Worm (Caenorhabditis elegans) whole organism, early embryonic: Measurements from ENCODE around the gene F58D12.3.
A peak's percentile ranks its signal among the peaks of the same experiment; 100 is the strongest.
"Not testable (repeated sequence)": the region's sequence is repeated elsewhere in the genome, so short reads cannot be mapped to it uniquely, and the experiment has no call there.

ENCODE experiments used
- B0310.2 ChIP-seq: sonication (generic microtip); optimal IDR thresholded peaks from 2 replicates; lab custom pipeline; 2016; ENCODE audit warnings: mild to moderate bottlenecking, missing genetic modification characterization, missing compliant biosample characterization
- F13C5.2 ChIP-seq: sonication (generic microtip); optimal IDR thresholded peaks from 2 replicates; lab custom pipeline; 2017; ENCODE audit warnings: mild to moderate bottlenecking, missing genetic modification characterization, inconsistent platforms, missing compliant biosample characterization
- aly-1 ChIP-seq: sonication (generic microtip); optimal IDR thresholded peaks from 2 replicates; lab custom pipeline; 2016; ENCODE audit warnings: missing genetic modification characterization, missing compliant biosample characterization
- ama-1 ChIP-seq: fragments of 150-350 bp; optimal IDR thresholded peaks from 2 replicates; lab custom pipeline; 2014
- ceh-13 ChIP-seq: fragments of 200-800 bp; sonication (Bioruptor generic); optimal IDR thresholded peaks from 2 replicates; lab custom pipeline; 2018; ENCODE audit warnings: mild to moderate bottlenecking, missing genetic modification characterization, missing compliant biosample characterization
- ceh-36 ChIP-seq: sonication (generic microtip); optimal IDR thresholded peaks from 2 replicates; lab custom pipeline; 2016; ENCODE audit warnings: missing genetic modification characterization, inconsistent platforms, missing compliant biosample characterization
- ets-7 ChIP-seq: sonication (generic microtip); optimal IDR thresholded peaks from 2 replicates; lab custom pipeline; 2016; ENCODE audit warnings: missing genotype, missing genetic modification characterization, missing compliant biosample characterization
- flt-1 ChIP-seq: fragments of 200-800 bp; sonication (Bioruptor generic); IDR thresholded peaks from 2 replicates; pipeline ENCODE4 v1.3.6; 2022; ENCODE audit warnings: missing genetic modification characterization, missing compliant biosample characterization
- hmbx-1 ChIP-seq: sonication (generic microtip); optimal IDR thresholded peaks from 2 replicates; lab custom pipeline; 2016; ENCODE audit warnings: mild to moderate bottlenecking, missing genetic modification characterization, missing compliant biosample characterization
- hmg-4 ChIP-seq: fragments of 200-800 bp; sonication (Bioruptor generic); optimal IDR thresholded peaks from 2 replicates; lab custom pipeline; 2018; ENCODE audit warnings: mild to moderate bottlenecking, missing genetic modification characterization, missing compliant biosample characterization
- hnd-1 ChIP-seq: sonication (generic microtip); optimal IDR thresholded peaks from 2 replicates; lab custom pipeline; 2016; ENCODE audit warnings: missing genetic modification characterization, missing compliant biosample characterization
- pes-1 ChIP-seq: fragments of 200-800 bp; sonication (Bioruptor generic); IDR thresholded peaks from 2 replicates; pipeline ENCODE4 v1.3.6; 2022; ENCODE audit warnings: missing genetic modification reagents, missing genetic modification characterization, missing compliant biosample characterization
- scrt-1 ChIP-seq: fragments of 200-800 bp; sonication (Bioruptor generic); IDR thresholded peaks from 2 replicates; pipeline ENCODE4 v1.3.6; 2022; ENCODE audit warnings: missing genetic modification characterization, missing compliant biosample characterization
- sea-1 ChIP-seq: fragments of 200-800 bp; sonication (Bioruptor generic); conservative IDR thresholded peaks from 2 replicates; pipeline ENCODE4 v1.3.6; 2022; ENCODE audit warnings: missing genetic modification characterization, missing compliant biosample characterization
- tbx-11 ChIP-seq: fragments of 200-800 bp; sonication (Bioruptor generic); IDR thresholded peaks from 2 replicates; pipeline ENCODE4 v1.3.6; 2022; ENCODE audit warnings: missing genetic modification characterization, missing compliant biosample characterization
- tbx-37 ChIP-seq: fragments of 200-800 bp; sonication (Bioruptor generic); conservative IDR thresholded peaks from 2 replicates; pipeline ENCODE4 v1.3.6; 2022; ENCODE audit warnings: missing genetic modification reagents, missing genetic modification characterization, missing compliant biosample characterization
- tra-4 ChIP-seq: sonication (generic microtip); optimal IDR thresholded peaks from 2 replicates; lab custom pipeline; 2017; ENCODE audit warnings: missing genetic modification characterization, missing compliant biosample characterization

F58D12.3 gene

DNA sequence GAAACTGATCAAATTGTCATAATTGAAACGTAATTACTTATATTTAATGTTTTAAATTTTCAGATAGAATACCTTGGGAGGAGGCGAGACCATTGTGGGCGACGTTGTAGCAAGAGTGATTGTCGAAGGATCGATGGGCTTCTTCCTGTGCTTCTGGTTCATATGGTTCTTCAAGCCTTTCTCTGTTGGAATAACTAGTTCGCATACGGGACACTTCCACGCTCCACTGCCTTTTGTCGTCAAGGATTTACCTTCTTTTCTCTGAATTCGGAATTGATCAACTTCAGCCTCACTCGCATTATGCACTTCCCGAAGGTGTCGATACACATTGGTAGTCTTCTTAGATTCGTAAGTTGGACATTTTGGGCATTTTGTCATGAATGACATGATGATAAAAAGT lies 8.4 kb upstream of the F58D12.3 start, which contains the start of gene F58D12.1:
F58D12.1 (plus strand) TSS at position 301 of the 400 bp plus-strand sequence.
- not testable (repeated sequence) for TF ChIP-seq tbx-11 (GFP tag; lab: Robert Waterston, UW); flt-1 (GFP tag; lab: Robert Waterston, UW); ets-7

DNA sequence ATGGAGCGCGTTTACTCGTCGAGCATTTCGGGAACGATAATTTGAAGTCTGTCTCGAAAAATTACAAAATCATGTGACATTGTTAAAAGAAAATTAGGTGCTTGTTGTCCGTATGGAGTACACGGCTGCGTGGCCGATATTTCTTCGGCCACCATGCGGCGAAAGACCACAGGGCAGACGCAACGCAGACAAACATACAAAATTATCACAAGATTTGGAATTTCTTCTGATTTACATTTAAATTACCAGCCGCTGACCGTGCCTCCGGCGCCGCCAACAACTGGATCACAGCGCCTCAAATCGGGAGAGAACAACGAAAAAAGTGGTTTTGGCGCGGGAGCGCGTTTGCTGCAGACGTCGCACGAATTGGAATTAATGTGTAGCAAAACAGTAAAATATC lies 2.5 kb upstream of the F58D12.3 start:
- TF ChIP-seq tbx-11 (GFP tag; lab: Robert Waterston, UW) = 0 out of 2 replicates have a peak, but pooled peaks have one; percentile 28
- TF ChIP-seq tbx-37 = peak; percentile 87
- 0 out of 2 replicates have a peak, but pooled peaks have one; percentile 53 for TF ChIP-seq scrt-1 (GFP tag; lab: Robert Waterston, UW)
- peak; percentile 35 for TF ChIP-seq ets-7
- peak; percentile 53; the same call in 1 of the 2 replicates for TF ChIP-seq flt-1 (GFP tag; lab: Robert Waterston, UW)
- TF ChIP-seq pes-1 (GFP tag; lab: Robert Waterston, UW) = peak; percentile 76; the same call in 1 of the 2 replicates

DNA sequence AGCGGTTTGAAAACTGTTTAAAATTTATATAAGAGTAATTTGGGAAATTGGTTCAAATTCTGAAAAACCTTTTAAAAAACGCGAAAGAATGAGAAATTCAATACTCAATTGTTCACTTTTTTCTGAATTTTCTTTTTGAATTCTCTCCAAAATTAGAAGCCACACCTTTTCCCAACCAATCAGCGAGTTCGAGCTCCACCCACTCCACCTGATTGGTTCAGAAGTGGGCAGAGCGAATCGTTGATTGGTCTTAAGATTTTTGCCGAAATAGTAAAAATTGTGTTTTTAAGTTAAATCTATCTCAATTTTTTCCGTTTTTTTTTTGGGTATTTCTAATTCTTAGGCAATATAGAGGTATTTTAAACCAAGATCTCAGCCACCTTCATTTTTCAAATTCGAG lies 6.3 kb downstream of the F58D12.3 start:
- TF ChIP-seq flt-1 (GFP tag; lab: Robert Waterston, UW) (no peak), pes-1 (GFP tag; lab: Robert Waterston, UW) (no peak), aly-1 (tag; lab: Kevin White, UChicago) (no peak), hnd-1 (tag; lab: Kevin White, UChicago) (no peak), hmbx-1 (tag; lab: Kevin White, UChicago) (no peak), sea-1 (no peak), tbx-11 (GFP tag; lab: Robert Waterston, UW) (no peak), hmg-4 (no peak), ama-1 (lab: Kevin White, UChicago) (no peak), scrt-1 (GFP tag; lab: Robert Waterston, UW) (no peak), B0310.2 (no peak), tra-4 (tag; lab: Kevin White, UChicago) (no peak)

DNA sequence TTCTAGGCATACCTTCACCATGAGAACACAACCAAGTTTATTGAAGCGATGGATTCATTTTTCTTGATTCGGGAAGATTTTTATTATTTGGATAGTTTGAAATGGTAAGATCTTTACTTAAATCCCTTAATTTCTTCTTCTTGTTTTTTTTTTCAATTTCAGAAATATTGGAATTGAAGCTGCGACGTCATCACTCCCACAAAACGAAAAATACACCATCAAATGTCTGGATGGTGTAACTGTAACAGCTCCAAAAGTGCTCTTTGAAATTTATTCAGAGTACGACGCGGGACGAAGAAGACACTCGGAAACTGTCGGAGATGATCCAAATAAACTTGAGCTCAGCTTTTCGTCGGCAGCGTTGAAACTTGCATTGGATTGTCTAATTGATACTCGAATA lies 6.8 kb downstream of the F58D12.3 start, which contains the start of gene D1086.21:
D1086.21 (plus strand) TSS at position 301 of the 400 bp plus-strand sequence.
- TF ChIP-seq hnd-1 (tag; lab: Kevin White, UChicago) (no peak), F13C5.2 (tag; lab: Kevin White, UChicago) (no peak), flt-1 (GFP tag; lab: Robert Waterston, UW) (no peak), ama-1 (lab: Kevin White, UChicago) (no peak), scrt-1 (GFP tag; lab: Robert Waterston, UW) (no peak)

DNA sequence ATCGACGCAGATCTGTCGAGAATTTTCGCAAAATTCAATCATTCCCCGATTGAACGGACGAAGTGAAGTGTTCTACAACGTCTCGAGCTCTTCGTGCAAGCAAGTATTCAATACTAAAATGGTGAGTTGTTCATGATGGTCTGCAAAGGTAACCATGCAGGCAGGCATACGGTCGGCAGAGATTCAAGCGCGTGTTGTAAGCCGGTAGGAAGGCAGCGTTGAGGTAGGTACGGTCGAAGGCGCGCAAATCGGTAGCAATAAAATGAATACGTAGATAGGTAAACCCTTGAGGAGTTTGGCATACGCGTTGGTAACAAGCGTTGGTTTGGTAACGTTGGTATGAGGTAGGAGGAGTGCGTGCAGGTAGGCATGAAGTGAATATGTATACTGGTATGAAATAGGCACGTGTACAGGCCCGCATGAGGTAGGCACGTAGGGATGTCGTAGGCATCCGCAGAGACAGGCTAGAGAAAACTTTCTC lies 10.2 kb downstream of the F58D12.3 start, which contains the start of gene D1086.17:
D1086.17 (plus strand) TSS at position 51 of the 481 bp plus-strand sequence.
- TF ChIP-seq tra-4 (tag; lab: Kevin White, UChicago) (no peak), hnd-1 (tag; lab: Kevin White, UChicago) (no peak), scrt-1 (GFP tag; lab: Robert Waterston, UW) (no peak), ets-7 (no peak), aly-1 (tag; lab: Kevin White, UChicago) (no peak), tbx-37 (no peak), hmbx-1 (tag; lab: Kevin White, UChicago) (no peak), ceh-13 (GFP tag; lab: Kevin White, UChicago) (no peak), ama-1 (lab: Kevin White, UChicago) (no peak), flt-1 (GFP tag; lab: Robert Waterston, UW) (no peak)

DNA sequence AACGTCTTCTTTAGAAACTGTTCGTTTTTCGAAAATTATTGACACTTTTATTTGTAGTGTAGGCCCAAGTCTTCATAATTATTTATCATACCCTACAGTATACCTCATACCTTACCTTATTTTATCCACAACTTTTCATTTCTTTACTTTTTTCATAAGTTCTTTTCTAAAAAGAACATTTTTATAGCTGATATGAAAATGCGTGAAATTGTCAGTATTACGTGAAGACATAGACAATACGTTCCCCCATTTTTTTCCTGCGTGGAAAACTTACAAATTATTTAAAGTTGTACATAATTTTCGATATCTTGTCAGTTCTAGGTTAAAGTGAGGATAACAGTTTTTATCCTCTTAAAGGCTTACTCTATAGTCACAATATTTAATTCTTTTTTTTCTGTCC lies 12.3 kb downstream of the F58D12.3 start:
- TF ChIP-seq tbx-37 = no peak
- TF ChIP-seq hmg-4 = no peak
- no peak for TF ChIP-seq ama-1 (lab: Kevin White, UChicago)
- TF ChIP-seq tbx-11 (GFP tag; lab: Robert Waterston, UW) = no peak
- TF ChIP-seq flt-1 (GFP tag; lab: Robert Waterston, UW) = no peak
- TF ChIP-seq hnd-1 (tag; lab: Kevin White, UChicago) = no peak
- no peak for TF ChIP-seq ceh-13 (GFP tag; lab: Kevin White, UChicago)
- no peak for TF ChIP-seq pes-1 (GFP tag; lab: Robert Waterston, UW)
- no peak for TF ChIP-seq F13C5.2 (tag; lab: Kevin White, UChicago)
- TF ChIP-seq scrt-1 (GFP tag; lab: Robert Waterston, UW) = no peak
- no peak for TF ChIP-seq hmbx-1 (tag; lab: Kevin White, UChicago)
- TF ChIP-seq tra-4 (tag; lab: Kevin White, UChicago) = no peak
- TF ChIP-seq ets-7 = no peak
- TF ChIP-seq B0310.2 = no peak
- TF ChIP-seq ceh-36 (tag; lab: Kevin White, UChicago) = no peak

DNA sequence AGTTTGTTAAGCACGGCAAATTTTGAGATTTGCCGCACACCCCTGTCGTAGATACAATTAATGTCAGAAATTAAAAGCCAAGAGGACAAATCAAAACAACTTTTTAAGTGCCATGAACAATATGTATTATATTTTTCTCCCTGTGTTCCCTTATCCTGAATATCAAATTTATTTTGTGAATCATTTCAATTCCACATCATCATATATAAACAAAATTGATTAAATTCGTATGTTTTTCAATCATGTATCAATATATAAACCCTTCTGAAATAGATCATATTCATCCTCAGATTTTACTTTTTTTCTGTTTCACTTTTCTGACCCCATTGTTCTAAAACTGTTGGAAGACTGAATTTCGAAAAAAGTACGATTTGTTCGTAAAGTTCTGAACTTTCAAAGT lies 16.5 kb downstream of the F58D12.3 start, which contains the start of gene D1086.11:
D1086.11 (plus strand) TSS at position 301 of the 400 bp plus-strand sequence.
- no peak for TF ChIP-seq ets-7
- TF ChIP-seq flt-1 (GFP tag; lab: Robert Waterston, UW) = no peak
- TF ChIP-seq F13C5.2 (tag; lab: Kevin White, UChicago) = no peak
- TF ChIP-seq tbx-11 (GFP tag; lab: Robert Waterston, UW) = no peak
- no peak for TF ChIP-seq sea-1
- TF ChIP-seq scrt-1 (GFP tag; lab: Robert Waterston, UW) = no peak
- TF ChIP-seq ceh-36 (tag; lab: Kevin White, UChicago) = no peak
- no peak for TF ChIP-seq ama-1 (lab: Kevin White, UChicago)
- no peak for TF ChIP-seq tra-4 (tag; lab: Kevin White, UChicago)

DNA sequence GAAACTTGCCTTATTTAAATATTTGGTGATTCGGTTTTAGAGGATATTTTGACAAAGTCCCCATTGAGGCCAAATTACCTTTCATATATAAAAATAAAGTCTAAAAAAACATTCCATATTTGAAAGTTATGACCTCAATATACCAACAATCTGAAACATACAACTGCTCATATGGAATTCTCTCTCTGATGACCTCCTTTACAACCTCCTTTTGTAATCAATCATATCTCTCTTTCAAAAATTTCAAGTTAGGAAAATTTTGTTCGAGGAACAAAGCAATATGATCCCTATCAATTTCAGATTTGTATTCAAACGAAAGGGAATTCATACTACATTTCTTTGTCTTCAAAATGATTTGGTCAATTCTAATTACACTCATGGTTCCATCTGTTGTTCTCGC lies 21.9 kb downstream of the F58D12.3 start, which contains the start of gene D1086.6:
D1086.6 (plus strand) TSS at position 301 of the 400 bp plus-strand sequence.
- no peak for TF ChIP-seq ets-7
- no peak for TF ChIP-seq scrt-1 (GFP tag; lab: Robert Waterston, UW)
- TF ChIP-seq hnd-1 (tag; lab: Kevin White, UChicago) = no peak
- no peak for TF ChIP-seq B0310.2
- TF ChIP-seq hmg-4 = no peak
- TF ChIP-seq ama-1 (lab: Kevin White, UChicago) = no peak
- no peak for TF ChIP-seq tbx-11 (GFP tag; lab: Robert Waterston, UW)
- no peak for TF ChIP-seq aly-1 (tag; lab: Kevin White, UChicago)
- no peak for TF ChIP-seq F13C5.2 (tag; lab: Kevin White, UChicago)
- no peak for TF ChIP-seq flt-1 (GFP tag; lab: Robert Waterston, UW)
